Fruit fly (Drosophila melanogaster) whole organism, wandering third instar larva: ENCODE measurements around the gene HHEX.
A peak's percentile ranks its signal among the peaks of the same experiment; 100 is the strongest.

Source experiments
- Abd-B ChIP-seq: fragments of >200 bp; optimal IDR thresholded peaks from 2 replicates; lab custom pipeline; 2017; ENCODE audit warnings: missing biosample characterization, missing genetic modification characterization
- CG32264 ChIP-seq: fragments of 200-800 bp; sonication (Bioruptor generic); optimal IDR thresholded peaks from 2 replicates; lab custom pipeline; 2016; ENCODE audit warnings: missing biosample characterization, missing genetic modification characterization
- CG9705 ChIP-seq: fragments of 200-800 bp; sonication (Bioruptor generic); optimal IDR thresholded peaks from 2 replicates; lab custom pipeline; 2018; ENCODE audit warnings: missing biosample characterization, mild to moderate bottlenecking, missing genetic modification characterization
- CrebA ChIP-seq: fragments of 200-800 bp; sonication (Bioruptor generic); optimal IDR thresholded peaks from 2 replicates; lab custom pipeline; 2016; ENCODE audit warnings: missing biosample characterization, mild to moderate bottlenecking, missing genetic modification characterization, borderline replicate concordance
- Dfd ChIP-seq: fragments of >200 bp; optimal IDR thresholded peaks from 2 replicates; lab custom pipeline; 2017; ENCODE audit warnings: missing biosample characterization, missing genetic modification characterization
- Dif ChIP-seq: fragments of 200-275, 200-300 bp; sonication (Bioruptor generic); optimal IDR thresholded peaks from 2 replicates; lab custom pipeline; 2018; ENCODE audit warnings: missing biosample characterization, missing genetic modification characterization; ENCODE audit not compliant: partially characterized antibody
- GATAd ChIP-seq: sonication (Bioruptor generic); optimal IDR thresholded peaks from 2 replicates; lab custom pipeline; 2016; ENCODE audit warnings: missing biosample characterization, missing genetic modification characterization
- HLH106 ChIP-seq: fragments of 200-800 bp; optimal IDR thresholded peaks from 3 replicates; lab custom pipeline; 2019; ENCODE audit warnings: missing biosample characterization, mild to moderate bottlenecking, missing genetic modification characterization, moderate library complexity
- Hr78 ChIP-seq: fragments of >200 bp; optimal IDR thresholded peaks from 2 replicates; lab custom pipeline; 2017; ENCODE audit warnings: missing biosample characterization, missing genetic modification characterization
- Hr83 ChIP-seq: fragments of 200-300 bp; sonication (Bioruptor generic); optimal IDR thresholded peaks from 2 replicates; lab custom pipeline; 2016; ENCODE audit warnings: missing biosample characterization, mild to moderate bottlenecking, missing genetic modification characterization, moderate library complexity; ENCODE audit not compliant: poor library complexity, severe bottlenecking
- OdsH ChIP-seq: fragments of 200-800 bp; sonication (Bioruptor generic); optimal IDR thresholded peaks from 2 replicates; lab custom pipeline; 2016; ENCODE audit warnings: missing biosample characterization, mild to moderate bottlenecking, missing genetic modification characterization
- Sp1 ChIP-seq: fragments of 200-800 bp; sonication (Bioruptor generic); optimal IDR thresholded peaks from 3 replicates; lab custom pipeline; 2019; ENCODE audit warnings: missing biosample characterization, mild to moderate bottlenecking, missing genetic modification characterization, moderate library complexity
- Vsx2 ChIP-seq: fragments of 200-300, 225-300 bp; sonication (Bioruptor generic); optimal IDR thresholded peaks from 2 replicates; lab custom pipeline; 2018; ENCODE audit warnings: missing biosample characterization, missing genetic modification characterization; ENCODE audit not compliant: partially characterized antibody
- brk ChIP-seq: fragments of 200-800 bp; sonication (Bioruptor generic); optimal IDR thresholded peaks from 2 replicates; lab custom pipeline; 2016; ENCODE audit warnings: missing biosample characterization, mild to moderate bottlenecking, missing genetic modification characterization
- dl ChIP-seq, 2 experiments: fragments of 175-275, 200-275 bp in 1 of 2; fragments of 200-275 bp in 1 of 2; sonication (Bioruptor generic); optimal IDR thresholded peaks; lab custom pipeline; 2018; ENCODE audit warnings: mild to moderate bottlenecking in 2 of 2, missing biosample characterization in 2 of 2, missing genetic modification characterization in 2 of 2, moderate library complexity in 2 of 2; ENCODE audit not compliant: partially characterized antibody in 2 of 2, insufficient read depth in 1 of 2
- dmrt93B ChIP-seq: fragments of 200-800 bp; sonication (Bioruptor generic); optimal IDR thresholded peaks from 2 replicates; lab custom pipeline; 2018; ENCODE audit warnings: missing biosample characterization, mild to moderate bottlenecking, missing genetic modification characterization
- dsf ChIP-seq: sonication (Bioruptor generic); optimal IDR thresholded peaks from 2 replicates; lab custom pipeline; 2016; ENCODE audit warnings: missing biosample characterization, missing genetic modification characterization, borderline replicate concordance
- ey ChIP-seq: fragments of 200-800 bp; sonication (Bioruptor generic); optimal IDR thresholded peaks from 2 replicates; lab custom pipeline; 2016; ENCODE audit warnings: missing biosample characterization, missing genetic modification characterization
- foxo ChIP-seq, 2 experiments: fragments of 200-800 bp; sonication (Bioruptor generic); optimal IDR thresholded peaks; 2 replicates in 1 of 2; 3 replicates in 1 of 2; lab custom pipeline; 2016 to 2017; ENCODE audit warnings: missing biosample characterization in 2 of 2, missing genetic modification characterization in 2 of 2
- fru ChIP-seq: fragments of 200-800 bp; sonication (Bioruptor generic); optimal IDR thresholded peaks from 3 replicates; lab custom pipeline; 2016; ENCODE audit warnings: missing biosample characterization, mild to moderate bottlenecking, missing genetic modification characterization
- h ChIP-seq: fragments of 200-800 bp; sonication (Bioruptor generic); optimal IDR thresholded peaks from 3 replicates; lab custom pipeline; 2016; ENCODE audit warnings: missing biosample characterization, mild to moderate bottlenecking, missing genetic modification characterization
- jim ChIP-seq: fragments of 175-275, 200-325 bp; sonication (Bioruptor generic); optimal IDR thresholded peaks from 2 replicates; lab custom pipeline; 2016; ENCODE audit warnings: missing biosample characterization, mild to moderate bottlenecking, missing genetic modification characterization
- lola ChIP-seq: fragments of >200 bp; optimal IDR thresholded peaks from 2 replicates; lab custom pipeline; 2017; ENCODE audit warnings: missing biosample characterization, missing genetic modification characterization
- pan ChIP-seq: fragments of >200 bp; optimal IDR thresholded peaks from 2 replicates; lab custom pipeline; 2017
- psq ChIP-seq: fragments of 200-800 bp; sonication (Bioruptor generic); optimal IDR thresholded peaks from 3 replicates; lab custom pipeline; 2017; ENCODE audit warnings: missing biosample characterization, mild to moderate bottlenecking, missing genetic modification characterization, moderate library complexity
- rgr ChIP-seq: fragments of 200-800 bp; sonication (Bioruptor generic); optimal IDR thresholded peaks from 3 replicates; lab custom pipeline; 2016; ENCODE audit warnings: missing biosample characterization, mild to moderate bottlenecking, missing genetic modification characterization
- sv ChIP-seq: fragments of 200-800 bp; sonication (Bioruptor generic); optimal IDR thresholded peaks from 3 replicates; lab custom pipeline; 2016; ENCODE audit warnings: missing biosample characterization, missing genetic modification characterization
- tai ChIP-seq: sonication (Bioruptor generic); optimal IDR thresholded peaks from 2 replicates; lab custom pipeline; 2016; ENCODE audit warnings: missing biosample characterization, missing genetic modification characterization
- usp ChIP-seq: fragments of >200 bp; optimal IDR thresholded peaks from 2 replicates; lab custom pipeline; 2017; ENCODE audit warnings: missing biosample characterization, missing genetic modification characterization
- woc ChIP-seq: sonication (Bioruptor generic); optimal IDR thresholded peaks from 2 replicates; lab custom pipeline; 2016; ENCODE audit warnings: missing biosample characterization, mild to moderate bottlenecking, missing genetic modification characterization

Gene HHEX

dm6 chr3R:21107907-21108591 lies 27.3 kb upstream of the HHEX start, which contains the start of the genes Sec15 and rtet:
Gene Sec15, minus strand, starts transcription at chr3R:21107972.
Gene rtet, plus strand, starts transcription at chr3R:21108446.
- peak; percentile 100 for TF ChIP-seq Vsx2 (GFP tag; lab: Kevin White, UChicago)
- TF ChIP-seq ey (GFP tag; lab: Kevin White, UChicago): peak; percentile 34
- peak in 1 of 2 experiments; percentile 40 for TF ChIP-seq foxo (GFP tag; optimal IDR thresholded peaks at IDR 0.05; lab: Kevin White, UChicago)
- TF ChIP-seq Dfd (GFP tag; lab: Kevin White, UChicago): no peak
- TF ChIP-seq psq (GFP tag; lab: Kevin White, UChicago): peak; percentile 57
- peak; percentile 45 for TF ChIP-seq CG9705 (GFP tag; lab: Kevin White, UChicago)
- no peak for TF ChIP-seq tai (GFP tag; lab: Kevin White, UChicago)
- no peak for TF ChIP-seq lola (GFP tag; lab: Kevin White, UChicago)
- peak; percentile 37 for TF ChIP-seq HLH106 (tag; lab: Kevin White, UChicago)
- no peak for TF ChIP-seq pan (lab: Kevin White, UChicago)
- TF ChIP-seq GATAd (GFP tag; lab: Kevin White, UChicago): no peak
- no peak for TF ChIP-seq brk
- TF ChIP-seq rgr: peak; percentile 74
- no peak for TF ChIP-seq usp (GFP tag; lab: Kevin White, UChicago)
- peak; percentile 21 for TF ChIP-seq dsf (GFP tag; lab: Kevin White, UChicago)
- TF ChIP-seq dmrt93B: no peak
- TF ChIP-seq CrebA (GFP tag; lab: Kevin White, UChicago): no peak
- TF ChIP-seq woc (GFP tag; lab: Kevin White, UChicago): peak; percentile 41
- TF ChIP-seq CG32264: no peak
- peak; percentile 40 for TF ChIP-seq OdsH
- TF ChIP-seq jim (GFP tag; lab: Kevin White, UChicago): no peak
- TF ChIP-seq sv (GFP tag; lab: Kevin White, UChicago): peak; percentile 46
- no peak for TF ChIP-seq h (GFP tag; lab: Kevin White, UChicago)
- no peak for TF ChIP-seq Hr83 (GFP tag; lab: Kevin White, UChicago)
- TF ChIP-seq Abd-B (GFP tag; lab: Kevin White, UChicago): no peak
- TF ChIP-seq dl (GFP tag; optimal IDR thresholded peaks at IDR 0.05; lab: Kevin White, UChicago; ENCODE audit: insufficient read depth in 1 of 2, partially characterized antibody in 2 of 2): peak; percentile 72 to 98
- TF ChIP-seq Dif (GFP tag; lab: Kevin White, UChicago): peak; percentile 100
- no peak for TF ChIP-seq Sp1 (GFP tag; lab: Kevin White, UChicago)

dm6 chr3R:21102477-21102876 lies 21.8 kb upstream of the HHEX start:
- TF ChIP-seq dmrt93B: no peak
- TF ChIP-seq Hr78 (GFP tag; lab: Kevin White, UChicago): no peak
- TF ChIP-seq Dfd (GFP tag; lab: Kevin White, UChicago): no peak
- TF ChIP-seq, all 38 proteins: peak for 0

dm6 chr3R:21101453-21102214 lies 20.9 kb upstream of the HHEX start, which contains the start of the genes CG7044 and Tbc1d22:
Gene CG7044, minus strand, starts transcription at chr3R:21101718.
Gene Tbc1d22, plus strand, starts transcription at chr3R:21102199.
- TF ChIP-seq HLH106 (tag; lab: Kevin White, UChicago): peak; percentile 65
- peak; percentile 21 for TF ChIP-seq sv (GFP tag; lab: Kevin White, UChicago)
- TF ChIP-seq jim (GFP tag; lab: Kevin White, UChicago): no peak
- TF ChIP-seq ey (GFP tag; lab: Kevin White, UChicago): peak; percentile 52
- TF ChIP-seq psq (GFP tag; lab: Kevin White, UChicago): peak; percentile 46
- TF ChIP-seq dsf (GFP tag; lab: Kevin White, UChicago): peak; percentile 11
- TF ChIP-seq fru (GFP tag; lab: Kevin White, UChicago): no peak
- peak in 1 of 2 experiments; percentile 62 for TF ChIP-seq foxo (GFP tag; optimal IDR thresholded peaks at IDR 0.05; lab: Kevin White, UChicago)
- no peak for TF ChIP-seq Dif (GFP tag; lab: Kevin White, UChicago)
- TF ChIP-seq CG9705 (GFP tag; lab: Kevin White, UChicago): peak; percentile 33
- TF ChIP-seq lola (GFP tag; lab: Kevin White, UChicago): no peak
- peak; percentile 54 for TF ChIP-seq rgr
- TF ChIP-seq Sp1 (GFP tag; lab: Kevin White, UChicago): peak; percentile 54
- no peak for TF ChIP-seq Dfd (GFP tag; lab: Kevin White, UChicago)
- no peak for TF ChIP-seq tai (GFP tag; lab: Kevin White, UChicago)
- TF ChIP-seq OdsH: peak; percentile 47
- TF ChIP-seq brk: no peak
- peak; percentile 82 for TF ChIP-seq woc (GFP tag; lab: Kevin White, UChicago)
